Worm (Caenorhabditis elegans): ENCODE results near the gene Y50D4B.6.

Gene Y50D4B.6

ce11 chrV:1100280-1100679 lies 16.2 kb downstream of the Y50D4B.6 start, which contains the start of gene Y50D4B.2:
Gene Y50D4B.2, plus strand, starts transcription at chrV:1100580.
- TF ChIP-seq unc-39 (tag; optimal IDR thresholded peaks at IDR 0.05), result no peak
- no peak for TF ChIP-seq skn-1 (tag; optimal IDR thresholded peaks at IDR 0.05)
- no peak for TF ChIP-seq ztf-11 (tag; optimal IDR thresholded peaks at IDR 0.05)
- TF ChIP-seq nhr-237 (tag; optimal IDR thresholded peaks at IDR 0.05), result no peak
- no peak for TF ChIP-seq mdl-1 (tag; optimal IDR thresholded peaks at IDR 0.05)
- TF ChIP-seq C34F6.9 (tag; optimal IDR thresholded peaks at IDR 0.05), result no peak
- TF ChIP-seq ztf-4 (tag; optimal IDR thresholded peaks at IDR 0.05), result no peak

DNA sequence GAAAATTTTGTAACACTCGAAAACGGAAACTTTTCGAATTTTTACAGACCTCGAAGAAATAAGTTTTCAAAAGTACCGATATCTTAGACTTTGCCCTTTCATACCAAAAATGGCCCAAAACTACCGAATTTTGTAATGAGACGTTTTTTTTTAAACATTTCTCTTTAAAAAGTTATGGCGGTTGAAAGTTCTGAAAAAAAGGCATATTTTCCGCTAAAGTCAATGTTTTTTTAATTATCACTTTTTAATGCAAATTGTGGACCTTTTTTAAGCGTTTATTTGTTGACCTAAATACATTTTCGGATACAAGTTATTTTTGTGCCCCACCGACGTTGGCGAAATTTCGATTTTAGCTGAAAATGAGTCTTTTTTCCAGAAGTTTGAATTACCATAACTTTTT lies 18.5 kb downstream of the Y50D4B.6 start:
- no peak for TF ChIP-seq elt-1 (tag; optimal IDR thresholded peaks at IDR 0.05)

DNA sequence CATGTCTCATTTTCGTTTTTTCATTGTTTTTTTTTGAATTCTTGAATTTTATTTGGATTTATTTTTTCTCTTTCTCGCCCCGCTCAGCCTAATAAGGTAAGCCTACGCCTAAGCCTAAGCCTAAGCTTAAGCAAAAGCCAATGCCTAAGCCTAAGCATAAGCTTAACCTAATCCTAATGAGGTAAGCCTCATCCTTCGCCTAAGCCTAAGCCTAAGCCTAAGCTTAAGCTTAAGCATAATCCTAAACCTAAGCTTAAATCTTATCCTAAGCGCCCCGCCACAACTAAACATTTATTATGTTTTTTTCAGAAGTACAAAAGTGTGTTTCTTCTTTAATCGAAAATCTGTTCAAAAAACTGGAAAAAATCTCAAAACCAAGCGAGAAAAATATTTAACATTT lies 28.1 kb downstream of the Y50D4B.6 start:
- TF ChIP-seq elt-3 (tag; optimal IDR thresholded peaks at IDR 0.05) (no peak), sma-3 (GFP tag; optimal IDR thresholded peaks at IDR 0.05) (no peak), nhr-129 (tag; optimal IDR thresholded peaks at IDR 0.05) (no peak), gmeb-1 (tag; optimal IDR thresholded peaks at IDR 0.05) (no peak), unc-55 (GFP tag; optimal IDR thresholded peaks at IDR 0.05) (no peak), snpc-4 (tag; optimal IDR thresholded peaks at IDR 0.05) (no peak), lsy-2 (tag; optimal IDR thresholded peaks at IDR 0.05) (no peak), sma-9 (GFP tag; optimal IDR thresholded peaks at IDR 0.05) (no peak), sma-9 (tag; optimal IDR thresholded peaks at IDR 0.05) (no peak), lin-39 (tag; optimal IDR thresholded peaks at IDR 0.05) (no peak), mab-5 (tag; optimal IDR thresholded peaks at IDR 0.05) (no peak), ztf-4 (tag; optimal IDR thresholded peaks at IDR 0.05) (no peak), unc-62 (GFP tag; optimal IDR thresholded peaks at IDR 0.05) (no peak), unc-39 (tag; optimal IDR thresholded peaks at IDR 0.05) (no peak), Y55F3AM.14 (GFP tag; optimal IDR thresholded peaks at IDR 0.05) (no peak), lin-11 (tag; optimal IDR thresholded peaks at IDR 0.05) (no peak), ceh-82 (tag; optimal IDR thresholded peaks at IDR 0.05) (no peak), nhr-25 (tag; optimal IDR thresholded peaks at IDR 0.05) (no peak), ztf-11 (tag; optimal IDR thresholded peaks at IDR 0.05) (no peak), zag-1 (tag; optimal IDR thresholded peaks at IDR 0.05) (no peak)

ce11 chrV:1112658-1113057 lies 28.5 kb downstream of the Y50D4B.6 start, which contains the start of gene Y50D4B.1:
Gene Y50D4B.1, plus strand, starts transcription at chrV:1112958.
- TF ChIP-seq nhr-129 (tag; optimal IDR thresholded peaks at IDR 0.05) (no peak), skn-1 (tag; optimal IDR thresholded peaks at IDR 0.05) (no peak), nhr-21 (tag; optimal IDR thresholded peaks at IDR 0.05) (no peak), sma-3 (GFP tag; optimal IDR thresholded peaks at IDR 0.05) (no peak), nhr-11 (tag; optimal IDR thresholded peaks at IDR 0.05) (no peak), nhr-25 (tag; optimal IDR thresholded peaks at IDR 0.05) (no peak), C34F6.9 (tag; optimal IDR thresholded peaks at IDR 0.05) (no peak), sma-9 (GFP tag; optimal IDR thresholded peaks at IDR 0.05) (no peak), sma-9 (tag; optimal IDR thresholded peaks at IDR 0.05) (no peak), aly-2 (tag; optimal IDR thresholded peaks at IDR 0.05) (no peak), crh-2 (tag; optimal IDR thresholded peaks at IDR 0.05) (no peak)

DNA sequence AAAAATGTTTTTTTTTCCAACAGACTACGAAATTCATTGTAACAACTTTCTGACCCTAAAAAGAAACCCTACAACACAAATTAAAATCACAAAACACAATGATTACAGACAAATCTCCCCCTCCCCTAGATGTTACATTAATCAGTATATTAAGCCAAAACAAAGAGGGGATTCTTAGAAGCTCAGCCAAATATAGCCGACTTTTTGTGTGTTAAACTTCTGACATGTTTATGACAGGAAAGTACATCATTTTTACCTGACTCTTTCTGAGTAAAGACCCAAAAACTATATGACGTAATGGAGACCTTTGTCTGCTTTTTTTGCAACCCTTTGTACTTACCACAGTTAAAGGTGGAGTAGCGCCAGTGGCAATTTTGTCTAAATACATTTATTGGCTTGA lies 36.0 kb downstream of the Y50D4B.6 start:
- TF ChIP-seq unc-62 (GFP tag; optimal IDR thresholded peaks at IDR 0.05) (no peak), fos-1 (tag; optimal IDR thresholded peaks at IDR 0.05) (no peak), nhr-6 (tag; optimal IDR thresholded peaks at IDR 0.05) (no peak), R02D3.7 (tag; optimal IDR thresholded peaks at IDR 0.05) (no peak), unc-55 (GFP tag; optimal IDR thresholded peaks at IDR 0.05) (no peak), lin-13 (GFP tag; optimal IDR thresholded peaks at IDR 0.05) (no peak), nhr-12 (tag; optimal IDR thresholded peaks at IDR 0.05) (no peak)

All from whole organism, L2 larva.